Fruit fly (Drosophila melanogaster): ENCODE results near the gene CG45690.

dm6 chr2L:10676933-10677714, 19.0 kb downstream of the CG45690 start, which contains the start of gene CG17104:
- no peak for TF ChIP-seq Mio (GFP tag; optimal IDR thresholded peaks at IDR 0.05)
- TF ChIP-seq dmrt93B (GFP tag; optimal IDR thresholded peaks at IDR 0.05), result no peak
- TF ChIP-seq foxo (GFP tag; optimal IDR thresholded peaks at IDR 0.05), result peak in 1 of 2 experiments; percentile 60
- TF ChIP-seq Abd-B (GFP tag; optimal IDR thresholded peaks at IDR 0.05), result no peak
- TF ChIP-seq Hnf4 (GFP tag; optimal IDR thresholded peaks at IDR 0.05), result peak; percentile 29
- TF ChIP-seq fru (GFP tag; optimal IDR thresholded peaks at IDR 0.05), result peak; percentile 75
- no peak for TF ChIP-seq psq (GFP tag; optimal IDR thresholded peaks at IDR 0.05)
- no peak for TF ChIP-seq usp (GFP tag; optimal IDR thresholded peaks at IDR 0.05)
- no peak for TF ChIP-seq brk (GFP tag; optimal IDR thresholded peaks at IDR 0.05)
